Worm (Caenorhabditis elegans) whole organism, mixed stage, embryonic: Measurements from ENCODE around the gene F17C11.12.

Experiments
- blmp-1 ChIP-seq: fragments of 150-350 bp; optimal IDR thresholded peaks from 2 replicates; lab custom pipeline; 2014; ENCODE audit warnings: missing biosample characterization, missing genetic modification characterization
- elt-1 ChIP-seq: sonication (generic microtip); optimal IDR thresholded peaks from 2 replicates; lab custom pipeline; 2017; ENCODE audit warnings: missing genetic modification characterization, mild to moderate bottlenecking, missing compliant biosample characterization, antibody characterized with exemption, moderate library complexity, borderline replicate concordance; ENCODE audit not compliant: insufficient read depth
- hlh-1 ChIP-seq: fragments of 150-350 bp; optimal IDR thresholded peaks from 2 replicates; lab custom pipeline; 2014; ENCODE audit warnings: missing biosample characterization, missing genetic modification reagents, missing genetic modification characterization
- lsy-2 ChIP-seq: fragments of 150-350 bp; optimal IDR thresholded peaks from 2 replicates; lab custom pipeline; 2014; ENCODE audit warnings: missing biosample characterization, missing genetic modification characterization
- nhr-12 ChIP-seq: fragments of 150-350 bp; optimal IDR thresholded peaks from 2 replicates; lab custom pipeline; 2014; ENCODE audit warnings: missing biosample characterization, missing genetic modification characterization
- pha-4 ChIP-seq: fragments of 150-350 bp; optimal IDR thresholded peaks from 2 replicates; lab custom pipeline; 2018; ENCODE audit warnings: missing biosample characterization, missing genetic modification reagents, missing genetic modification characterization
- snpc-4 ChIP-seq: fragments of 150-350 bp; optimal IDR thresholded peaks from 2 replicates; lab custom pipeline; 2014; ENCODE audit warnings: missing biosample characterization, missing genetic modification characterization
- unc-39 ChIP-seq: fragments of 150-350 bp; optimal IDR thresholded peaks from 2 replicates; lab custom pipeline; 2014; ENCODE audit warnings: missing biosample characterization, missing genetic modification characterization
- ztf-11 ChIP-seq: fragments of 150-350 bp; optimal IDR thresholded peaks from 2 replicates; lab custom pipeline; 2014; ENCODE audit warnings: missing biosample characterization, missing genetic modification characterization

DNA sequence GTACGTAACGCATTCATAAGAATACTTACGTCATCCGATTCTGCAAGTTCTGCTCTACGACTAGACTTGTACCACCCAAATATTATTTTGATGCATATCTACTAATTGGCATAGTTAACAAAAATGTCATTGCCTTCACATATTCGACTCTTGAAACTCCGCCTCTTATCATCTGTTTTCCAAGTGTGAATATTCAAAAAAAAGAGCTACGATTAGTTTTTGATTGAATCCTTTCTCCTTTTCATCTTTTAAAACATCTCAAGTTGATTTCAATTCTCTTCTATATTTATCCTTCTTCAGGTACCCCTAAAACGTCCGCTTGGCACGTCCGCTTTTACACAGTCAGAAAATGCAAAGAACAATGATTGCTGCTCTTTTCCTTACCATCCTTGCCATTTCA is 11.2 kb upstream of the F17C11.12 start, which contains the start of gene F17C11.2:
- TF ChIP-seq nhr-12 (no peak), hlh-1 (tag; lab: Kevin White, UChicago) (no peak), pha-4 (tag; lab: Kevin White, UChicago) (no peak), blmp-1 (tag; lab: Kevin White, UChicago) (no peak), elt-1 (tag; lab: Kevin White, UChicago) (no peak), lsy-2 (no peak), unc-39 (tag; lab: Kevin White, UChicago) (no peak), snpc-4 (tag; lab: Kevin White, UChicago) (no peak), ztf-11 (tag; lab: Kevin White, UChicago) (no peak)
